Worm (Caenorhabditis elegans): Measurements from ENCODE around the gene slo-1.

The slo-1 gene

ce11 chrV:18491961-18492360 lies at the start of gene slo-1:
TSS of gene slo-1 (plus strand) at chrV:18492261.
- TF ChIP-seq med-1 (GFP tag; optimal IDR thresholded peaks at IDR 0.05; ENCODE audit: insufficient read depth), result no peak
- TF ChIP-seq T22C8.4 (GFP tag; IDR thresholded peaks at IDR 0.05), result no peak
- no peak for TF ChIP-seq cog-1 (tag; optimal IDR thresholded peaks at IDR 0.05)
- no peak for TF ChIP-seq ztf-29 (GFP tag; IDR thresholded peaks at IDR 0.05)
- no peak for TF ChIP-seq tab-1 (GFP tag; IDR thresholded peaks at IDR 0.05)
- no peak for TF ChIP-seq flt-1 (GFP tag; IDR thresholded peaks at IDR 0.05)
- TF ChIP-seq klf-2 (GFP tag; conservative IDR thresholded peaks at IDR 0.05), result no peak
- TF ChIP-seq ref-1 (GFP tag; conservative IDR thresholded peaks at IDR 0.05), result no peak
- TF ChIP-seq ztf-23 (GFP tag; IDR thresholded peaks at IDR 0.05), result no peak

ce11 chrV:18444118-18444517 lies 47.9 kb upstream of the slo-1 start, which contains the start of gene ZK228.1:
TSS of gene ZK228.1 (plus strand) at chrV:18444418.
- TF ChIP-seq T22C8.4 (GFP tag; IDR thresholded peaks at IDR 0.05) (no peak), ztf-29 (GFP tag; IDR thresholded peaks at IDR 0.05) (no peak)

ce11 chrV:18456574-18456973 lies 35.5 kb upstream of the slo-1 start, which contains the start of gene ZK228.10:
TSS of gene ZK228.10 (plus strand) at chrV:18456874.
- TF ChIP-seq ztf-29 (GFP tag; IDR thresholded peaks at IDR 0.05) (no peak), flt-1 (GFP tag; IDR thresholded peaks at IDR 0.05) (no peak)

ce11 chrV:18461200-18461728 lies 30.8 kb upstream of the slo-1 start, which contains the start of gene ZK228.3:
TSS of gene ZK228.3 (minus strand) at chrV:18461250.
- TF ChIP-seq ref-1 (GFP tag; conservative IDR thresholded peaks at IDR 0.05), result no peak
- no peak for TF ChIP-seq klf-2 (GFP tag; conservative IDR thresholded peaks at IDR 0.05)
- TF ChIP-seq tab-1 (GFP tag; IDR thresholded peaks at IDR 0.05), result no peak
- no peak for TF ChIP-seq med-1 (GFP tag; optimal IDR thresholded peaks at IDR 0.05; ENCODE audit: insufficient read depth)

ce11 chrV:18462365-18462837 lies 29.7 kb upstream of the slo-1 start, which contains the start of gene ZK228.4:
TSS of gene ZK228.4 (plus strand) at chrV:18462787.
- TF ChIP-seq ztf-23 (GFP tag; IDR thresholded peaks at IDR 0.05) (no peak), ztf-29 (GFP tag; IDR thresholded peaks at IDR 0.05) (no peak), ref-1 (GFP tag; conservative IDR thresholded peaks at IDR 0.05) (no peak), tab-1 (GFP tag; IDR thresholded peaks at IDR 0.05) (no peak), T22C8.4 (GFP tag; IDR thresholded peaks at IDR 0.05) (no peak), cog-1 (tag; optimal IDR thresholded peaks at IDR 0.05) (no peak), flt-1 (GFP tag; IDR thresholded peaks at IDR 0.05) (no peak), med-1 (GFP tag; optimal IDR thresholded peaks at IDR 0.05; ENCODE audit: insufficient read depth) (no peak), klf-2 (GFP tag; conservative IDR thresholded peaks at IDR 0.05) (no peak)

- TF ChIP-seq ref-1 (GFP tag; conservative IDR thresholded peaks at IDR 0.05), result no peak
- TF ChIP-seq cog-1 (tag; optimal IDR thresholded peaks at IDR 0.05), result no peak
- TF ChIP-seq ztf-29 (GFP tag; IDR thresholded peaks at IDR 0.05), result no peak
Measured at ce11 chrV:18468097-18468496, 24.0 kb upstream of the slo-1 start, which contains the start of gene ZK228.13. TSS of gene ZK228.13 (minus strand) at chrV:18468197.

ce11 chrV:18473415-18473814 lies 18.6 kb upstream of the slo-1 start, which contains the start of gene srh-182:
TSS of gene srh-182 (minus strand) at chrV:18473515.
- TF ChIP-seq klf-2 (GFP tag; conservative IDR thresholded peaks at IDR 0.05), result no peak
- no peak for TF ChIP-seq flt-1 (GFP tag; IDR thresholded peaks at IDR 0.05)
- TF ChIP-seq med-1 (GFP tag; optimal IDR thresholded peaks at IDR 0.05; ENCODE audit: insufficient read depth), result no peak
- TF ChIP-seq tab-1 (GFP tag; IDR thresholded peaks at IDR 0.05), result no peak
- no peak for TF ChIP-seq T22C8.4 (GFP tag; IDR thresholded peaks at IDR 0.05)
- TF ChIP-seq ref-1 (GFP tag; conservative IDR thresholded peaks at IDR 0.05), result no peak
- TF ChIP-seq ztf-23 (GFP tag; IDR thresholded peaks at IDR 0.05), result no peak
- TF ChIP-seq cog-1 (tag; optimal IDR thresholded peaks at IDR 0.05), result no peak
- TF ChIP-seq ztf-29 (GFP tag; IDR thresholded peaks at IDR 0.05), result no peak

- TF ChIP-seq ztf-23 (GFP tag; IDR thresholded peaks at IDR 0.05) (no peak), tab-1 (GFP tag; IDR thresholded peaks at IDR 0.05) (no peak), med-1 (GFP tag; optimal IDR thresholded peaks at IDR 0.05; ENCODE audit: insufficient read depth) (no peak), cog-1 (tag; optimal IDR thresholded peaks at IDR 0.05) (no peak), ref-1 (GFP tag; conservative IDR thresholded peaks at IDR 0.05) (no peak), ztf-29 (GFP tag; IDR thresholded peaks at IDR 0.05) (no peak), T22C8.4 (GFP tag; IDR thresholded peaks at IDR 0.05) (no peak), flt-1 (GFP tag; IDR thresholded peaks at IDR 0.05) (no peak), klf-2 (GFP tag; conservative IDR thresholded peaks at IDR 0.05) (no peak)
Measured at ce11 chrV:18474223-18474622, 17.8 kb upstream of the slo-1 start, which contains the start of gene srh-181. TSS of gene srh-181 (plus strand) at chrV:18474523.

- TF ChIP-seq ztf-29 (GFP tag; IDR thresholded peaks at IDR 0.05) (no peak), klf-2 (GFP tag; conservative IDR thresholded peaks at IDR 0.05) (no peak), flt-1 (GFP tag; IDR thresholded peaks at IDR 0.05) (no peak)
Measured at ce11 chrV:18476090-18476489, 16.0 kb upstream of the slo-1 start, which contains the start of gene srh-179. TSS of gene srh-179 (plus strand) at chrV:18476390.

ce11 chrV:18480231-18480630 lies 11.8 kb upstream of the slo-1 start, which contains the start of gene srh-178:
TSS of gene srh-178 (minus strand) at chrV:18480331.
- TF ChIP-seq tab-1 (GFP tag; IDR thresholded peaks at IDR 0.05) (no peak), cog-1 (tag; optimal IDR thresholded peaks at IDR 0.05) (no peak), ref-1 (GFP tag; conservative IDR thresholded peaks at IDR 0.05) (no peak), T22C8.4 (GFP tag; IDR thresholded peaks at IDR 0.05) (no peak), med-1 (GFP tag; optimal IDR thresholded peaks at IDR 0.05; ENCODE audit: insufficient read depth) (no peak), ztf-23 (GFP tag; IDR thresholded peaks at IDR 0.05) (no peak), klf-2 (GFP tag; conservative IDR thresholded peaks at IDR 0.05) (no peak), flt-1 (GFP tag; IDR thresholded peaks at IDR 0.05) (no peak), ztf-29 (GFP tag; IDR thresholded peaks at IDR 0.05) (no peak)

All from whole organism, midembryonic.